Worm (Caenorhabditis elegans) whole organism, L4 larva: ENCODE measurements around the gene nfx-1.

ENCODE experiments used
- F10B5.3 ChIP-seq: sonication (generic microtip); optimal IDR thresholded peaks from 2 replicates; lab custom pipeline; 2016; ENCODE audit warnings: mild to moderate bottlenecking, missing genetic modification characterization, missing compliant biosample characterization
- F37D6.2 ChIP-seq: sonication (generic microtip); optimal IDR thresholded peaks from 2 replicates; lab custom pipeline; 2016; ENCODE audit warnings: mild to moderate bottlenecking, missing genetic modification characterization, missing compliant biosample characterization
- F49E8.2 ChIP-seq: sonication (generic microtip); optimal IDR thresholded peaks from 2 replicates; lab custom pipeline; 2016; ENCODE audit warnings: missing compliant biosample characterization, mild to moderate bottlenecking, missing genetic modification characterization, borderline replicate concordance
- Y5F2A.4 ChIP-seq: fragments of 200-800 bp; sonication (Bioruptor generic); optimal IDR thresholded peaks from 2 replicates; lab custom pipeline; 2018; ENCODE audit warnings: mild to moderate bottlenecking, missing genetic modification characterization, missing compliant biosample characterization
- Y75B8A.6 ChIP-seq: fragments of 200-800 bp; sonication (Bioruptor generic); IDR thresholded peaks from 2 replicates; pipeline ENCODE4 v1.3.6; 2022; ENCODE audit warnings: missing genetic modification reagents, missing genetic modification characterization, missing compliant biosample characterization
- daf-16 ChIP-seq, 3 experiments: sonication (generic microtip); optimal IDR thresholded peaks; 2 replicates each; lab custom pipeline; 2016 to 2017; ENCODE audit warnings: missing genetic modification characterization in 3 of 3, missing genetic modification reagents in 3 of 3, mild to moderate bottlenecking in 2 of 3, missing compliant biosample characterization in 2 of 3, missing biosample characterization in 1 of 3, moderate library complexity in 1 of 3
- dmd-9 ChIP-seq: fragments of 200-800 bp; sonication (Bioruptor generic); IDR thresholded peaks from 2 replicates; pipeline ENCODE4 v1.3.6; 2022; ENCODE audit warnings: missing genetic modification reagents, missing genetic modification characterization, missing compliant biosample characterization
- dpl-1 ChIP-seq: fragments of 150-350 bp; optimal IDR thresholded peaks from 2 replicates; lab custom pipeline; 2014; ENCODE audit warnings: missing biosample characterization, missing genetic modification reagents, missing genetic modification characterization
- duxl-1 ChIP-seq: sonication (generic microtip); optimal IDR thresholded peaks from 2 replicates; lab custom pipeline; 2016; ENCODE audit warnings: mild to moderate bottlenecking, missing genetic modification characterization, moderate library complexity, missing compliant biosample characterization; ENCODE audit not compliant: poor library complexity
- dve-1 ChIP-seq: sonication (generic microtip); optimal IDR thresholded peaks from 2 replicates; lab custom pipeline; 2017; ENCODE audit warnings: antibody characterized with exemption, mild to moderate bottlenecking, missing genetic modification characterization, missing compliant biosample characterization; ENCODE audit not compliant: insufficient read depth
- fkh-10 ChIP-seq: fragments of 150-350 bp; optimal IDR thresholded peaks from 2 replicates; lab custom pipeline; 2014; ENCODE audit warnings: missing biosample characterization, missing genetic modification reagents, missing genetic modification characterization
- fos-1 ChIP-seq: fragments of 150-350 bp; optimal IDR thresholded peaks from 2 replicates; lab custom pipeline; 2014; ENCODE audit warnings: missing biosample characterization, missing genetic modification characterization
- gei-8 ChIP-seq: fragments of 200-800 bp; sonication (Bioruptor generic); optimal IDR thresholded peaks from 2 replicates; lab custom pipeline; 2018; ENCODE audit warnings: mild to moderate bottlenecking, missing genetic modification characterization, missing compliant biosample characterization
- hif-1 ChIP-seq, 2 experiments: sonication (generic microtip); optimal IDR thresholded peaks; 2 replicates each; lab custom pipeline; 2016 to 2017; ENCODE audit warnings: missing compliant biosample characterization in 2 of 2, missing genetic modification characterization in 2 of 2, missing genetic modification reagents in 2 of 2, missing genotype in 2 of 2, mild to moderate bottlenecking in 1 of 2
- hlh-30 ChIP-seq: sonication (generic microtip); optimal IDR thresholded peaks from 2 replicates; lab custom pipeline; 2017; ENCODE audit warnings: antibody characterized with exemption, mild to moderate bottlenecking, missing genetic modification characterization, missing compliant biosample characterization; ENCODE audit not compliant: insufficient read depth
- lin-15B ChIP-seq: fragments of 150-350 bp; sonication (generic microtip); optimal IDR thresholded peaks from 3 replicates; lab custom pipeline; 2014; ENCODE audit warnings: missing biosample characterization, missing genetic modification characterization
- lin-39 ChIP-seq: fragments of 150-350 bp; optimal IDR thresholded peaks from 2 replicates; lab custom pipeline; 2014; ENCODE audit warnings: missing biosample characterization, missing genetic modification reagents, missing genetic modification characterization
- lsy-2 ChIP-seq, 2 experiments: fragments of 150-350 bp in 1 of 2; sonication (generic microtip) in 1 of 2; optimal IDR thresholded peaks; 2 replicates each; lab custom pipeline; 2014 to 2017; ENCODE audit warnings: missing biosample characterization in 2 of 2, missing genetic modification characterization in 2 of 2
- madf-9 ChIP-seq: fragments of 200-800 bp; sonication (Bioruptor generic); conservative IDR thresholded peaks from 2 replicates; pipeline ENCODE4 v1.3.6; 2022; ENCODE audit warnings: missing genetic modification reagents, missing genetic modification characterization, missing compliant biosample characterization
- mdl-1 ChIP-seq, 2 experiments: fragments of 150-350 bp in 1 of 2; sonication (generic microtip) in 1 of 2; optimal IDR thresholded peaks; 2 replicates each; lab custom pipeline; 2014 to 2017; ENCODE audit warnings: missing biosample characterization in 2 of 2, missing genetic modification characterization in 2 of 2
- mep-1 ChIP-seq: fragments of 150-350 bp; sonication (generic microtip); optimal IDR thresholded peaks from 3 replicates; lab custom pipeline; 2014; ENCODE audit warnings: missing biosample characterization, missing genetic modification characterization
- mes-2 ChIP-seq: sonication (generic microtip); optimal IDR thresholded peaks from 2 replicates; lab custom pipeline; 2016; ENCODE audit warnings: missing genotype, mild to moderate bottlenecking, missing genetic modification characterization, missing compliant biosample characterization; ENCODE audit not compliant: poor library complexity, severe bottlenecking
- mxl-3 ChIP-seq: fragments of 200-800 bp; sonication (Bioruptor generic); optimal IDR thresholded peaks from 2 replicates; lab custom pipeline; 2018; ENCODE audit warnings: mild to moderate bottlenecking, missing genetic modification characterization, missing compliant biosample characterization
- nhr-11 ChIP-seq: fragments of 150-350 bp; optimal IDR thresholded peaks from 2 replicates; lab custom pipeline; 2014; ENCODE audit warnings: missing biosample characterization, missing genetic modification characterization
- nhr-111 ChIP-seq: fragments of 200-800 bp; sonication (Bioruptor generic); optimal IDR thresholded peaks from 2 replicates; lab custom pipeline; 2018; ENCODE audit warnings: mild to moderate bottlenecking, missing genetic modification characterization, missing compliant biosample characterization
- nhr-237 ChIP-seq: sonication (generic microtip); optimal IDR thresholded peaks from 2 replicates; lab custom pipeline; 2017; ENCODE audit warnings: missing biosample characterization, missing genetic modification characterization
- nhr-25 ChIP-seq: sonication (generic microtip); optimal IDR thresholded peaks from 2 replicates; lab custom pipeline; 2017; ENCODE audit warnings: missing genetic modification characterization, mild to moderate bottlenecking, missing compliant biosample characterization, antibody characterized with exemption, moderate library complexity, borderline replicate concordance; ENCODE audit not compliant: insufficient read depth
- nhr-28 ChIP-seq: fragments of 150-350 bp; optimal IDR thresholded peaks from 2 replicates; lab custom pipeline; 2014; ENCODE audit warnings: missing biosample characterization, missing genetic modification characterization
- nhr-41 ChIP-seq: fragments of 200-800 bp; sonication (Bioruptor generic); IDR thresholded peaks from 2 replicates; pipeline ENCODE4 v1.3.6; 2022; ENCODE audit warnings: missing genetic modification reagents, missing genetic modification characterization, missing compliant biosample characterization
- nhr-6 ChIP-seq: fragments of 150-350 bp; optimal IDR thresholded peaks from 2 replicates; lab custom pipeline; 2014; ENCODE audit warnings: missing biosample characterization, missing genetic modification characterization
- nhr-76 ChIP-seq: fragments of 150-350 bp; optimal IDR thresholded peaks from 2 replicates; lab custom pipeline; 2014; ENCODE audit warnings: missing biosample characterization, missing genetic modification characterization
- pha-4 ChIP-seq, 2 experiments: fragments of 150-350 bp in 1 of 2; fragments of 200-800 bp in 1 of 2; sonication (Bioruptor generic) in 1 of 2; IDR thresholded peaks in 1 of 2; optimal IDR thresholded peaks in 1 of 2; 2 replicates each; pipeline versions ENCODE4 v1.3.6 to Lab custom; 2014 to 2022; ENCODE audit warnings: missing genetic modification characterization in 2 of 2, missing genetic modification reagents in 2 of 2, missing biosample characterization in 1 of 2, missing compliant biosample characterization in 1 of 2
- php-3 ChIP-seq: fragments of 200-800 bp; sonication (Bioruptor generic); IDR thresholded peaks from 2 replicates; pipeline ENCODE4 v1.3.6; 2022; ENCODE audit warnings: missing genetic modification reagents, missing genetic modification characterization, missing compliant biosample characterization
- set-16 ChIP-seq: fragments of 200-800 bp; sonication (Bioruptor generic); IDR thresholded peaks from 2 replicates; pipeline ENCODE4 v1.3.6; 2022; ENCODE audit warnings: missing genetic modification reagents, missing genetic modification characterization, missing compliant biosample characterization
- snpc-1.2 ChIP-seq: fragments of 200-800 bp; sonication (Bioruptor generic); IDR thresholded peaks from 2 replicates; pipeline ENCODE4 v1.3.6; 2022; ENCODE audit warnings: missing genetic modification reagents, missing genetic modification characterization, missing compliant biosample characterization
- spr-1 ChIP-seq: sonication (generic microtip); optimal IDR thresholded peaks from 2 replicates; lab custom pipeline; 2016; ENCODE audit warnings: mild to moderate bottlenecking, missing genetic modification characterization, missing compliant biosample characterization
- spr-3 ChIP-seq: fragments of 200-800 bp; sonication (Bioruptor generic); optimal IDR thresholded peaks from 2 replicates; lab custom pipeline; 2018; ENCODE audit warnings: mild to moderate bottlenecking, missing genetic modification characterization, missing compliant biosample characterization
- unc-39 ChIP-seq: sonication (generic microtip); optimal IDR thresholded peaks from 2 replicates; lab custom pipeline; 2017; ENCODE audit warnings: missing biosample characterization, missing genetic modification characterization
- unc-62 ChIP-seq, 3 experiments: fragments of 150-350 bp in 1 of 3; sonication (generic microtip); optimal IDR thresholded peaks in 2 of 3; peaks in 1 of 3; 1 replicate in 1 of 3; 2 replicates in 2 of 3; lab custom pipeline; 2014 to 2017; ENCODE audit warnings: missing biosample characterization in 3 of 3, missing genetic modification characterization in 3 of 3, missing genetic modification reagents in 3 of 3, missing genotype in 1 of 3
- zfp-2 ChIP-seq: sonication (generic microtip); optimal IDR thresholded peaks from 2 replicates; lab custom pipeline; 2016; ENCODE audit warnings: mild to moderate bottlenecking, missing genetic modification characterization, missing compliant biosample characterization
- zfp-3 ChIP-seq: fragments of 200-800 bp; sonication (Bioruptor generic); conservative IDR thresholded peaks from 2 replicates; pipeline ENCODE4 v1.3.6; 2022; ENCODE audit warnings: missing genetic modification reagents, missing genetic modification characterization, missing compliant biosample characterization
- ztf-11 ChIP-seq: fragments of 150-350 bp; optimal IDR thresholded peaks from 2 replicates; lab custom pipeline; 2014; ENCODE audit warnings: missing biosample characterization, missing genetic modification characterization

The nfx-1 gene

DNA sequence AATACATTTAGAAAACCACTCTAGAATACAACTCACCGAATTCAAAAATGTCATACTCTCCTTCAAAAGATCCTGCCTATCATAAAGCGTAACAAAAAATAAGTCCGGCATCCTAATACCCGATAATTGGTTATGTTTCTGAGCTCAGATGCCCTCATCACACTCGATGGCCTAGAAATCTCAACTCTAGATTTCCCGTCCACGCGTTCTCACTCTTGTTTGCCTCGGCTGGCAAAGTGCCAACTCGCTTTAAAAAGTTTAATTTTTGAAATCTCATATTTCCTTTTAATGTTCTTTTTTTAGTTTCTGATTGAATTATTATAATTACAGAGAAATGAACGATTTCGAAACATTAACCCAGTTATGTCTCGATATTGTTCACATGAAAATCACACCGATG lies 7.5 kb upstream of the nfx-1 start, which contains the start of the genes C56G2.15 and thoc-2:
C56G2.15 (minus strand) TSS at position 188 of the 400 bp plus-strand sequence.
thoc-2 (plus strand) TSS at position 331 of the 400 bp plus-strand sequence.
- TF ChIP-seq dmd-9 (GFP tag; lab: Robert Waterston, UW) (no peak), nhr-25 (no peak), zfp-3 (GFP tag; lab: Robert Waterston, UW) (no peak), mxl-3 (GFP tag; lab: Kevin White, UChicago) (no peak), spr-1 (tag; lab: Kevin White, UChicago) (no peak), F10B5.3 (tag; lab: Kevin White, UChicago) (no peak), daf-16 (GFP tag; optimal IDR thresholded peaks at IDR 0.05; lab: Kevin White, UChicago) (no peak), daf-16 (tag; optimal IDR thresholded peaks at IDR 0.05; lab: Kevin White, UChicago) (peak; percentile 8), ztf-11 (tag; lab: Kevin White, UChicago) (no peak), Y75B8A.6 (GFP tag; lab: Robert Waterston, UW) (no peak), mes-2 (tag; lab: Kevin White, UChicago) (peak; percentile 75), dve-1 (tag; lab: Kevin White, UChicago) (no peak), duxl-1 (tag; lab: Kevin White, UChicago) (no peak), gei-8 (GFP tag; lab: Kevin White, UChicago) (no peak), F49E8.2 (no peak), hif-1 (tag; optimal IDR thresholded peaks at IDR 0.05; lab: Kevin White, UChicago) (peak in 1 of 2 experiments; percentile 7), php-3 (GFP tag; lab: Robert Waterston, UW) (no peak), nhr-41 (GFP tag; lab: Robert Waterston, UW) (no peak), nhr-6 (tag; lab: Kevin White, UChicago) (no peak), nhr-28 (no peak), fkh-10 (GFP tag; lab: Kevin White, UChicago) (no peak), lsy-2 (tag; optimal IDR thresholded peaks at IDR 0.05; lab: Kevin White, UChicago) (peak in 1 of 2 experiments; percentile 68), dpl-1 (GFP tag; lab: Kevin White, UChicago) (no peak), mep-1 (tag; lab: Kevin White, UChicago) (peak; percentile 33)

DNA sequence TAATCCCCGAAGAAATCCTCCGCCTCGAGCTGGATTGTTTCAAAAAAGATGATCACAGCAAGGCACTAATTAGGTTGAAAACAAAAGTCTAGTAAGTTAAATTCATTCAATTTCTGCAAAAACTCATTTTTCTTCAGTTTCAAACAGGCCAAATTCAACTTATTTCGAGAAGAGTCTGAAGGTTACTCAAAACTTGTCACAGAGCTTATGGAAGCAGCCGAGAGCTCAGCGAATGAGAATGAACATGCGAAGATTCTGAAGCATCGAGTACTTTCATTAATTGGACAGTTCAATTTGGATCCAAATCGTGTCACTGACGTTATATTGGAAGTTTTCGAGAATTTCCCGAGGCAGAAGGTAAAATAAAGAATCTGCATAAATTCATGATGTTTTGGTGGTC lies 6.7 kb upstream of the nfx-1 start:
- TF ChIP-seq unc-62 (GFP tag; optimal IDR thresholded peaks at IDR 0.05 in 1 of 2; lab: Kevin White, UChicago) = peak in 1 of 2 experiments; percentile 97
- no peak for TF ChIP-seq unc-62 (tag; optimal IDR thresholded peaks at IDR 0.05; lab: Kevin White, UChicago)
- TF ChIP-seq F37D6.2 (tag; lab: Kevin White, UChicago) = no peak

DNA sequence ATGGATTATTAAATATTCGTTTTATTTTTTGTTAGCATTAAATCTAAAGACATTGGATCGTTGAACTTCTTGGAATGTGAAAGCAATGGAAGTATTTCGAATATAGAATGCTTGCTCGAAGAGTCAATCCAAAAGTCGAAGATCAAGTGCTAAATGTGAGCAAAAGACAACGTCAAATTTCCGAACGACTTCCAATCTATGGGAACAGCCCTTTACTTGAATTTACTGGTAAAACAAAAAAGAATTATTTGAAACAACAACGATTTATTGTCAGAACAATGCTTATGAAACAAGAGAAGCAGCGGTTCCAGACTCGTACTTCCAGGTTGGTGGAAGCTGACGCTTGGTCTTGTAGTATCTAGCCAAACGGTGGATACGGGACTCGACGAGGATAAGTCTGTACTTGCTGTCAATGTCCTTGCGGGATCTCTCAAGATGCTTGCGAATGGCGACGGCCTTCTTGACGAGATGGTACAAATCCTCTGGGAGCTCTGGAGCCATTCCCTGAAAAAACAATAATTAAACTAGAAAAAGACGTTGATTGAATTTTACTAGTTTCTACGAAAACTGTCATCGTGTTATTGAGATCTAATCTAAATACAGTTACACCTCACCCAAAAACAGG lies 1.2 kb upstream of the nfx-1 start:
- TF ChIP-seq spr-3 (GFP tag; lab: Kevin White, UChicago) (no peak), madf-9 (GFP tag; lab: Robert Waterston, UW) (no peak), daf-16 (GFP tag; optimal IDR thresholded peaks at IDR 0.05; lab: Kevin White, UChicago) (no peak), daf-16 (tag; optimal IDR thresholded peaks at IDR 0.05; lab: Kevin White, UChicago) (peak; percentile 16), duxl-1 (tag; lab: Kevin White, UChicago) (peak; percentile 67), snpc-1.2 (GFP tag; lab: Robert Waterston, UW) (peak; percentile 36), lin-15B (tag; lab: Kevin White, UChicago) (no peak), nhr-237 (no peak), nhr-111 (GFP tag; lab: Kevin White, UChicago) (peak; percentile 7), dmd-9 (GFP tag; lab: Robert Waterston, UW) (no peak), fkh-10 (GFP tag; lab: Kevin White, UChicago) (no peak), nhr-11 (tag; lab: Kevin White, UChicago) (no peak), nhr-76 (no peak), lsy-2 (tag; optimal IDR thresholded peaks at IDR 0.05; lab: Kevin White, UChicago) (peak in 1 of 2 experiments; percentile 7), hlh-30 (tag; lab: Kevin White, UChicago) (no peak), set-16 (GFP tag; lab: Robert Waterston, UW) (no peak), F10B5.3 (tag; lab: Kevin White, UChicago) (no peak), pha-4 (GFP tag; IDR thresholded peaks at IDR 0.05; lab: Robert Waterston, UW) (peak; percentile 48; the same call in 1 of the 2 replicates), pha-4 (tag; optimal IDR thresholded peaks at IDR 0.05; lab: Kevin White, UChicago) (no peak), lin-39 (tag; lab: Kevin White, UChicago) (no peak), unc-39 (tag; lab: Kevin White, UChicago) (no peak), dve-1 (tag; lab: Kevin White, UChicago) (no peak), dpl-1 (GFP tag; lab: Kevin White, UChicago) (no peak), gei-8 (GFP tag; lab: Kevin White, UChicago) (peak; percentile 23), fos-1 (tag; lab: Kevin White, UChicago) (peak; percentile 21), mdl-1 (tag; optimal IDR thresholded peaks at IDR 0.05; lab: Kevin White, UChicago) (no peak), Y5F2A.4 (GFP tag; lab: Kevin White, UChicago) (no peak), zfp-2 (tag; lab: Kevin White, UChicago) (no peak)
